Worm (Caenorhabditis elegans) whole organism, late embryonic: ENCODE measurements around the gene ncap-1.

Source experiments
- F13H6.1 ChIP-seq: sonication (generic microtip); optimal IDR thresholded peaks from 2 replicates; lab custom pipeline; 2016; ENCODE audit warnings: missing genetic modification characterization, missing compliant biosample characterization
- T23F11.4 ChIP-seq: fragments of 200-800 bp; sonication (Bioruptor generic); optimal IDR thresholded peaks from 2 replicates; lab custom pipeline; 2018; ENCODE audit warnings: mild to moderate bottlenecking, missing genetic modification characterization, missing compliant biosample characterization
- ama-1 ChIP-seq: fragments of 150-350 bp; optimal IDR thresholded peaks from 2 replicates; lab custom pipeline; 2014
- ceh-31 ChIP-seq: sonication (generic microtip); optimal IDR thresholded peaks from 2 replicates; lab custom pipeline; 2016; ENCODE audit warnings: missing genetic modification characterization, missing compliant biosample characterization
- ceh-9 ChIP-seq: sonication (generic microtip); optimal IDR thresholded peaks from 2 replicates; lab custom pipeline; 2016; ENCODE audit warnings: mild to moderate bottlenecking, missing genetic modification characterization, inconsistent platforms, missing compliant biosample characterization
- dve-1 ChIP-seq: sonication (generic microtip); optimal IDR thresholded peaks from 2 replicates; lab custom pipeline; 2017; ENCODE audit warnings: antibody characterized with exemption, mild to moderate bottlenecking, missing genetic modification characterization, missing compliant biosample characterization
- fkh-10 ChIP-seq: fragments of 150-350 bp; optimal IDR thresholded peaks from 2 replicates; lab custom pipeline; 2014; ENCODE audit warnings: missing biosample characterization, missing genetic modification reagents, missing genetic modification characterization
- gmeb-2 ChIP-seq: sonication (generic microtip); optimal IDR thresholded peaks from 2 replicates; lab custom pipeline; 2016; ENCODE audit warnings: missing genetic modification characterization, inconsistent platforms, missing compliant biosample characterization
- nfya-1 ChIP-seq: sonication (generic microtip); optimal IDR thresholded peaks from 2 replicates; lab custom pipeline; 2017; ENCODE audit warnings: missing genetic modification characterization, mild to moderate bottlenecking, missing compliant biosample characterization, antibody characterized with exemption, moderate library complexity
- nhr-232 ChIP-seq: sonication (generic microtip); optimal IDR thresholded peaks from 2 replicates; lab custom pipeline; 2016; ENCODE audit warnings: missing genetic modification characterization, missing compliant biosample characterization
- pqm-1 ChIP-seq: sonication (generic microtip); optimal IDR thresholded peaks from 2 replicates; lab custom pipeline; 2016; ENCODE audit warnings: missing genetic modification characterization, missing compliant biosample characterization
- ref-2 ChIP-seq: sonication (generic microtip); optimal IDR thresholded peaks from 2 replicates; lab custom pipeline; 2016; ENCODE audit warnings: missing genetic modification characterization, missing compliant biosample characterization
- tbx-2 ChIP-seq: sonication (generic microtip); optimal IDR thresholded peaks from 2 replicates; lab custom pipeline; 2016; ENCODE audit warnings: missing genetic modification characterization, missing compliant biosample characterization

DNA sequence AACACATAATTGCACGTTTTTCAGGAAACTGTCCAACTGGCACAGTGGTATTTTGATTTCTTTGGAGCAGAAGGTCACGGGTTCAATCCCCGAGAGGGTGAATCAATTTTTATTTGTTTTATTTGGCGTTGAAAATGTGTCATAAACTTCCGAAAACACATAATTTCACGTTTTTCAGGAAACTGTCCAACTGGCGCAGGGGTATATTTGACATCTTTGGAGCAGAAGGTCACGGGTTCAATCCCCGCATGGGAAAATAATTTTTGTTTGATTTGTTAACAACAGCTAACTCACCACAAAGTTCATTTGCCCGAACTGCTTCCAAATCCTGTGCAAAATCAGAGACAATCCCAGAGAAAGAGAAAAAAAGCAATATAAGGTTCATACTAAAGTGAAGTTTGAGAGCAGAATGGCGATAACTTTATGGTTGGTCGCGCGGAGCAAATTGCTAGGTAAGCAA is 36.6 kb upstream of the ncap-1 start, which contains the start of gene irld-48:
- TF ChIP-seq F13H6.1 (tag; lab: Kevin White, UChicago) (no peak), nfya-1 (no peak), tbx-2 (tag; lab: Kevin White, UChicago) (no peak), ref-2 (tag; lab: Kevin White, UChicago) (no peak), ceh-9 (tag; lab: Kevin White, UChicago) (no peak), ceh-31 (tag; lab: Kevin White, UChicago) (no peak), pqm-1 (tag; lab: Kevin White, UChicago) (no peak), ama-1 (lab: Kevin White, UChicago) (no peak), dve-1 (no peak), gmeb-2 (no peak), T23F11.4 (GFP tag; lab: Kevin White, UChicago) (no peak), nhr-232 (tag; lab: Kevin White, UChicago) (no peak), fkh-10 (GFP tag; lab: Kevin White, UChicago) (no peak)
